Fruit fly (Drosophila melanogaster) whole organism, prepupa: ENCODE measurements around the gene CG10761.

Experiments used
- Blimp-1 ChIP-seq: fragments of 200-800 bp; sonication (Bioruptor generic); optimal IDR thresholded peaks from 3 replicates; lab custom pipeline; 2017; ENCODE audit warnings: missing biosample characterization, missing genetic modification characterization, mild to moderate bottlenecking, moderate library complexity, missing genetic modification reagents
- CG10631 ChIP-seq: fragments of 200-800 bp; sonication (Bioruptor generic); optimal IDR thresholded peaks from 2 replicates; lab custom pipeline; 2016; ENCODE audit warnings: missing biosample characterization, missing genetic modification characterization
- CG10669 ChIP-seq: fragments of 200-800 bp; sonication (Bioruptor generic); optimal IDR thresholded peaks from 3 replicates; lab custom pipeline; 2018; ENCODE audit warnings: missing biosample characterization, mild to moderate bottlenecking, missing genetic modification characterization, moderate library complexity
- CG11294 ChIP-seq: fragments of 200-800 bp; sonication (Bioruptor generic); IDR thresholded peaks from 2 replicates; pipeline ENCODE4 v1.3.6; 2022; ENCODE audit warnings: missing biosample characterization, missing genetic modification characterization
- CG11902 ChIP-seq: fragments of 200-800 bp; sonication (Bioruptor generic); optimal IDR thresholded peaks from 3 replicates; lab custom pipeline; 2016; ENCODE audit warnings: missing biosample characterization, missing genetic modification characterization
- CG16779 ChIP-seq: fragments of 200-800 bp; sonication (Bioruptor generic); optimal IDR thresholded peaks from 3 replicates; lab custom pipeline; 2017; ENCODE audit warnings: missing biosample characterization, mild to moderate bottlenecking, missing genetic modification characterization
- CG3032 ChIP-seq: fragments of 200-800 bp; optimal IDR thresholded peaks from 2 replicates; lab custom pipeline; 2019; ENCODE audit warnings: missing biosample characterization, mild to moderate bottlenecking, missing genetic modification characterization, moderate library complexity
- CG32006 ChIP-seq: fragments of 200-800 bp; sonication (Bioruptor generic); optimal IDR thresholded peaks from 3 replicates; lab custom pipeline; 2017; ENCODE audit warnings: missing biosample characterization, mild to moderate bottlenecking, missing genetic modification characterization
- CG34406 ChIP-seq: fragments of 200-800 bp; sonication (Bioruptor generic); optimal IDR thresholded peaks from 3 replicates; lab custom pipeline; 2016; ENCODE audit warnings: missing biosample characterization, missing genetic modification characterization
- CG3919 ChIP-seq: fragments of 200-800 bp; sonication (Bioruptor generic); optimal IDR thresholded peaks from 3 replicates; lab custom pipeline; 2016; ENCODE audit warnings: missing biosample characterization, missing genetic modification characterization
- CG6163 ChIP-seq: fragments of 200-800 bp; sonication (Bioruptor generic); IDR thresholded peaks from 3 replicates; pipeline ENCODE4 v1.3.6; 2022; ENCODE audit warnings: missing biosample characterization, missing genetic modification characterization
- CG6276 ChIP-seq: fragments of 200-800 bp; sonication (Bioruptor generic); optimal IDR thresholded peaks from 2 replicates; lab custom pipeline; 2017; ENCODE audit warnings: missing biosample characterization, mild to moderate bottlenecking, missing genetic modification characterization
- CG6854 ChIP-seq: fragments of 200-800 bp; sonication (Bioruptor generic); optimal IDR thresholded peaks from 2 replicates; lab custom pipeline; 2017; ENCODE audit warnings: missing biosample characterization, mild to moderate bottlenecking, missing genetic modification characterization
- CG7368 ChIP-seq: fragments of 200-800 bp; sonication (Bioruptor generic); optimal IDR thresholded peaks from 3 replicates; lab custom pipeline; 2016; ENCODE audit warnings: missing biosample characterization, missing genetic modification characterization
- CG8119 ChIP-seq: fragments of 200-800 bp; sonication (Bioruptor generic); IDR thresholded peaks from 3 replicates; pipeline ENCODE4 v1.3.6; 2022; ENCODE audit warnings: missing biosample characterization, missing genetic modification characterization
- CG8319 ChIP-seq: fragments of 200-800 bp; sonication (Bioruptor generic); optimal IDR thresholded peaks from 3 replicates; lab custom pipeline; 2016; ENCODE audit warnings: missing biosample characterization, missing genetic modification characterization
- CG8632 ChIP-seq: fragments of 200-800 bp; sonication (Bioruptor generic); optimal IDR thresholded peaks from 3 replicates; lab custom pipeline; 2016; ENCODE audit warnings: missing biosample characterization, missing genetic modification characterization
- Eip75B ChIP-seq: fragments of 200-800 bp; sonication (Bioruptor generic); optimal IDR thresholded peaks from 3 replicates; lab custom pipeline; 2016; ENCODE audit warnings: missing biosample characterization, missing genetic modification characterization
- Eip78C ChIP-seq: fragments of 200-800 bp; sonication (Bioruptor generic); peaks from one replicate; lab custom pipeline; 2016; ENCODE audit warnings: missing biosample characterization, missing genetic modification characterization
- Eip93F ChIP-seq: fragments of 200-800 bp; sonication (Bioruptor generic); optimal IDR thresholded peaks from 2 replicates; lab custom pipeline; 2016; ENCODE audit warnings: missing biosample characterization, mild to moderate bottlenecking, missing genetic modification characterization
- Ets21C ChIP-seq: fragments of 200-800 bp; sonication (Bioruptor generic); optimal IDR thresholded peaks from 3 replicates; lab custom pipeline; 2016; ENCODE audit warnings: missing biosample characterization, missing genetic modification characterization
- Gug ChIP-seq: fragments of 200-800 bp; sonication (Bioruptor generic); IDR thresholded peaks from 2 replicates; pipeline ENCODE4 v1.3.6; 2022; ENCODE audit warnings: missing biosample characterization, missing genetic modification characterization
- Hr38 ChIP-seq: sonication (Bioruptor generic); optimal IDR thresholded peaks from 2 replicates; lab custom pipeline; 2016; ENCODE audit warnings: missing biosample characterization, missing genetic modification characterization
- Hr39 ChIP-seq: fragments of 200-800 bp; sonication (Bioruptor generic); optimal IDR thresholded peaks from 2 replicates; lab custom pipeline; 2016; ENCODE audit warnings: missing biosample characterization, missing genetic modification characterization
- Hr4 ChIP-seq: fragments of 200-800 bp; sonication (Bioruptor generic); optimal IDR thresholded peaks from 3 replicates; lab custom pipeline; 2016; ENCODE audit warnings: missing biosample characterization, missing genetic modification characterization
- Lpt ChIP-seq: fragments of 200-800 bp; sonication (Bioruptor generic); optimal IDR thresholded peaks from 3 replicates; lab custom pipeline; 2016; ENCODE audit warnings: missing biosample characterization, missing genetic modification characterization
- Met ChIP-seq: fragments of 200-800 bp; sonication (Bioruptor generic); optimal IDR thresholded peaks from 3 replicates; lab custom pipeline; 2016; ENCODE audit warnings: missing biosample characterization, missing genetic modification characterization
- OdsH ChIP-seq: fragments of 200-800 bp; sonication (Bioruptor generic); optimal IDR thresholded peaks from 3 replicates; lab custom pipeline; 2016; ENCODE audit warnings: missing biosample characterization, missing genetic modification characterization
- Sox102F ChIP-seq: fragments of 200-800 bp; sonication (Bioruptor generic); optimal IDR thresholded peaks from 2 replicates; lab custom pipeline; 2016; ENCODE audit warnings: missing biosample characterization, mild to moderate bottlenecking, missing genetic modification characterization
- Sox14 ChIP-seq: fragments of 200-800 bp; sonication (Bioruptor generic); optimal IDR thresholded peaks from 3 replicates; lab custom pipeline; 2016; ENCODE audit warnings: missing biosample characterization, missing genetic modification characterization
- Sox15 ChIP-seq: fragments of 200-800 bp; sonication (Bioruptor generic); optimal IDR thresholded peaks from 3 replicates; lab custom pipeline; 2016; ENCODE audit warnings: missing biosample characterization, missing genetic modification characterization
- acj6 ChIP-seq: fragments of 200-800 bp; sonication (Bioruptor generic); optimal IDR thresholded peaks from 3 replicates; lab custom pipeline; 2016; ENCODE audit warnings: missing biosample characterization, missing genetic modification characterization
- cyc ChIP-seq: fragments of 200-800 bp; sonication (Bioruptor generic); optimal IDR thresholded peaks from 3 replicates; lab custom pipeline; 2016; ENCODE audit warnings: missing biosample characterization, missing genetic modification characterization
- dac ChIP-seq: fragments of 200-800 bp; sonication (Bioruptor generic); optimal IDR thresholded peaks from 2 replicates; lab custom pipeline; 2017; ENCODE audit warnings: missing biosample characterization, mild to moderate bottlenecking, missing genetic modification characterization
- dsx ChIP-seq: fragments of 200-800 bp; optimal IDR thresholded peaks from 3 replicates; lab custom pipeline; 2019; ENCODE audit warnings: missing biosample characterization, mild to moderate bottlenecking, missing genetic modification characterization, moderate library complexity; ENCODE audit not compliant: poor library complexity, severe bottlenecking
- eg ChIP-seq: fragments of 200-800 bp; sonication (Bioruptor generic); IDR thresholded peaks from 3 replicates; pipeline ENCODE4 v1.3.6; 2022; ENCODE audit warnings: missing biosample characterization, missing genetic modification characterization
- esn ChIP-seq: fragments of 200-800 bp; sonication (Bioruptor generic); optimal IDR thresholded peaks from 2 replicates; lab custom pipeline; 2016; ENCODE audit warnings: missing biosample characterization, mild to moderate bottlenecking, missing genetic modification characterization, moderate library complexity
- fd59A ChIP-seq: fragments of 200-800 bp; sonication (Bioruptor generic); optimal IDR thresholded peaks from 2 replicates; lab custom pipeline; 2017; ENCODE audit warnings: missing biosample characterization, mild to moderate bottlenecking, missing genetic modification characterization, missing genetic modification reagents
- fd85E ChIP-seq: fragments of 200-800 bp; sonication (Bioruptor generic); optimal IDR thresholded peaks from 3 replicates; lab custom pipeline; 2016; ENCODE audit warnings: missing biosample characterization, missing genetic modification characterization
- fkh ChIP-seq: fragments of 200-800 bp; sonication (Bioruptor generic); optimal IDR thresholded peaks from 3 replicates; lab custom pipeline; 2017; ENCODE audit warnings: missing biosample characterization, mild to moderate bottlenecking, missing genetic modification characterization, moderate library complexity
- net ChIP-seq: fragments of 200-800 bp; sonication (Bioruptor generic); optimal IDR thresholded peaks from 3 replicates; lab custom pipeline; 2016; ENCODE audit warnings: missing biosample characterization, missing genetic modification characterization
- ss ChIP-seq, 2 experiments: fragments of 200-800 bp; sonication (Bioruptor generic); optimal IDR thresholded peaks; 2 replicates in 1 of 2; 3 replicates in 1 of 2; lab custom pipeline; 2017 to 2018; ENCODE audit warnings: mild to moderate bottlenecking in 2 of 2, missing biosample characterization in 2 of 2, missing genetic modification characterization in 2 of 2, moderate library complexity in 1 of 2
- vri ChIP-seq: fragments of 200-800 bp; sonication (Bioruptor generic); optimal IDR thresholded peaks from 3 replicates; lab custom pipeline; 2016; ENCODE audit warnings: missing biosample characterization, mild to moderate bottlenecking, missing genetic modification characterization

Gene CG10761

DNA sequence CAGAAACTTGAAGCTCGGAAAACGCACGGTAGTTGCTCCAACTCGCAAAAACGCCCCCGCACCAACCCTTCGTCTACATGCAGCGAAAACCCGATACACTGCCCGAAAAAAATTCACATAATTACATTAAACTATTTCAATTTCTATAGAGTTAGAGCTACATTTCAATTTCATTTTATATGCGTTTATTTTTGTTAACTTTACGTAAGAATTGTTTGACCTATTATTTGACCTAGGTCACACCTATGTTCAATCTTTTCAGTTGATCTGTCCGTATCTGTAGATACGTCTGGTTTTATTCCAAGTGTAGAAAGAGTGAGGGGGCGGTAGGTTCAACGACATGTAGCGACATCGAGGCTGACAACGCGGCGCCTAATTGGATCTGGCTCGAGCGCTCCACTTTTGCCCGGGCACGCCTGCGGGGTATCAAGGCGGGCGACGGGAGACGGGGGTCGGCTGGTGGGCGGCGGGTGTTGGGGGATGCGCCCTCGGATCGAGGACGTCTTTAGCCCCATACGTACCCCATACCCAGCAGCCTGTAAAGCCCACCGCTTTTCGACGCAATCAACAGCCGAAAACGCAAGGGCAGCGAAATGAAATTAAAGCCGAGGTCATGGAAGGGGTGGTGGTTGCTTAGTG lies 40.3 kb upstream of the CG10761 start (continued):
- TF ChIP-seq CG16779 (tag; lab: Kevin White, UChicago) (no peak), vri (GFP tag; lab: Kevin White, UChicago) (no peak), dsx (GFP tag; lab: Kevin White, UChicago) (no peak), Blimp-1 (GFP tag; lab: Kevin White, UChicago) (no peak), fd59A (no peak), net (GFP tag; lab: Kevin White, UChicago) (peak; percentile 1), CG6854 (no peak), CG32006 (GFP tag; lab: Kevin White, UChicago) (peak; percentile 53)

DNA sequence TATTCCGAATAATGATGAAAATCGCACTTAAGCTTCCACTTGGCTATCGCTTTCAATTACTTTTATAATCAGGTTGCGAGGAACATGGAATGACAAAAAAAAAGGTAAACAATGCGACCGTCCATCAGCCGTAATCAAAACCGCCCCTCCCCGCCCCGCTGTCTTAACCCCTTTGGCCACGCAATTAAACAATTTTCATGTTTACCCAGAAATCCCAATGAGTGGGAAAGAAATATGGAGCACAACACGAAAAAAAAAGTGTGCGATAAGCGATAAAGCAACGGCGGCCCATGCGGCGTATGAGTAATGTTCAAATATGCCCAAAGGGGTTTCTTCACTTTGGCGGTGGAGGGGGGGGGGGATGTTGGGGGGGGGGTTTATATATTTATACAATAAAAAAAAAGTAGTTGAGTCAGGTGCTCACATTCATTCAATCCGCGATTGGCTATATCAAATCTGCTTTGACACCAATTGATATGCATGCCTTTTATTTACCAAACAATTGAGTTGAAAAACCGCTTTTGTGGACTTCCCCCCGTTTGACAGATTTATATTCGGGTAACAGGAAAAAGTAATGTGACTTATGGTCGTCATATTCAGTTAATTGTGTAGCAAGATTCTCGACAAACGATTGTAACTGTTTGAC lies 36.5 kb upstream of the CG10761 start:
- 0 out of 3 replicates have a peak, but pooled peaks have one; percentile 22 for TF ChIP-seq eg (GFP tag; lab: Robert Waterston, UW)
- TF ChIP-seq CG34406 (GFP tag; lab: Kevin White, UChicago) = no peak
- TF ChIP-seq Gug (GFP tag; lab: Robert Waterston, UW) = no peak
- no peak for TF ChIP-seq OdsH (GFP tag; lab: Kevin White, UChicago)
- TF ChIP-seq fkh (GFP tag; lab: Kevin White, UChicago) = peak; percentile 96
- TF ChIP-seq vri (GFP tag; lab: Kevin White, UChicago) = peak; percentile 56
- TF ChIP-seq CG10669 = no peak
- TF ChIP-seq CG6163 (GFP tag; lab: Robert Waterston, UW) = 0 out of 3 replicates have a peak, but pooled peaks have one; percentile 28
- TF ChIP-seq, all 60 proteins: peak for 4

DNA sequence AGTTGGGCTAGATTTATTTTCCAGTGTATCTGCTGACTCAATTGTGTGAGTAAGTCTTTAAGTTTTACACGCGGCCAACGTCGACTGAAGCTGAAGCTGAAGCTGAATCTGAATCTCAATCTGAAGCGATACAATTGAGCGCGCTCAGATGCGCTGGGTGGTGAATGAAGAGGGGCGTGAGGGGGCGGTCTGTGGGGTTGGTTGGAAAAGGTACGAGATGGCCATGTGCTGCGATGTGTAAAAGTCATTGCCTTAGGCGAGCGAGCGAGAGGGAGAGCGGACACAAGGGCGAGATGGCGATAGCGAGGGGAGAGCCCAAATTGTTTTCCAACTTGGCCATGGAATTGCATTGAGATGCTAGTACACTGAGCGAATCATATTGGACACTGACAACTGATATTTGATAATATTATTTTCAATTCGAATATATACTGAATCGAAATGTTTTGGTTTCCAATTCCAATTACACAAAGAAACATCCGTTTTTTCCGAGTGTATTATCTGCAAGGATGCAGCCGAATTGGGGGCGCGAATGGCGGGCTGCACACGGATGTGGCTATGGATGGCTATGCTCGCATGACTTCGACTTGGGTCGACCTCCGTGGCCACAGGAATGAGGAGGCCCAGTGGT lies 34.1 kb upstream of the CG10761 start:
- TF ChIP-seq Eip93F = peak; percentile 43
- peak; percentile 54 for TF ChIP-seq vri (GFP tag; lab: Kevin White, UChicago)
- TF ChIP-seq CG8119 = peak; percentile 82
- TF ChIP-seq CG3032 (tag; lab: Kevin White, UChicago) = peak; percentile 61
- TF ChIP-seq CG6854 = peak; percentile 56
- TF ChIP-seq CG34406 (GFP tag; lab: Kevin White, UChicago) = peak; percentile 62
- TF ChIP-seq Sox102F = peak; percentile 65
- TF ChIP-seq Lpt (GFP tag; lab: Kevin White, UChicago) = peak; percentile 61
- peak; percentile 70 for TF ChIP-seq acj6 (GFP tag; lab: Kevin White, UChicago)
- peak; percentile 60 for TF ChIP-seq CG11902 (GFP tag; lab: Kevin White, UChicago)
- peak; percentile 79 for TF ChIP-seq Eip75B (GFP tag; lab: Kevin White, UChicago)
- TF ChIP-seq Ets21C (GFP tag; lab: Kevin White, UChicago) = peak; percentile 62
- TF ChIP-seq esn = peak; percentile 62
- TF ChIP-seq Gug (GFP tag; lab: Robert Waterston, UW) = peak; percentile 69
- peak; percentile 85 for TF ChIP-seq eg (GFP tag; lab: Robert Waterston, UW)
- peak; percentile 38 for TF ChIP-seq CG6276 (GFP tag; lab: Kevin White, UChicago)
- peak; percentile 61 for TF ChIP-seq CG7368
- peak; percentile 69 for TF ChIP-seq CG10631 (GFP tag; lab: Kevin White, UChicago)
- TF ChIP-seq Sox14 (GFP tag; lab: Kevin White, UChicago) = peak; percentile 76
- peak; percentile 91 for TF ChIP-seq CG6163 (GFP tag; lab: Robert Waterston, UW)
- peak; percentile 73 for TF ChIP-seq cyc (GFP tag; lab: Kevin White, UChicago)
- TF ChIP-seq Hr39 = peak; percentile 76
- peak; percentile 36 to 39 for TF ChIP-seq ss (GFP tag; optimal IDR thresholded peaks at IDR 0.05; lab: Kevin White, UChicago)
- peak; percentile 26 for TF ChIP-seq Blimp-1 (GFP tag; lab: Kevin White, UChicago)
- TF ChIP-seq fd85E (GFP tag; lab: Kevin White, UChicago) = no peak
- TF ChIP-seq dac = peak; percentile 31
- peak; percentile 54; the same call in 1 of the 2 replicates for TF ChIP-seq CG11294 (GFP tag; lab: Robert Waterston, UW)
- TF ChIP-seq CG3919 (GFP tag; lab: Kevin White, UChicago) = peak; percentile 82
- TF ChIP-seq fkh (GFP tag; lab: Kevin White, UChicago) = no peak
- peak; percentile 53 for TF ChIP-seq CG8632 (GFP tag; lab: Kevin White, UChicago)
- TF ChIP-seq CG16779 (tag; lab: Kevin White, UChicago) = peak; percentile 7
- peak; percentile 80 for TF ChIP-seq Met (GFP tag; lab: Kevin White, UChicago)
- TF ChIP-seq Hr4 (GFP tag; lab: Kevin White, UChicago) = peak; percentile 59
- TF ChIP-seq CG8319 = peak; percentile 44
- peak; percentile 93 for TF ChIP-seq Eip78C
- TF ChIP-seq Sox15 (GFP tag; lab: Kevin White, UChicago) = peak; percentile 57
- TF ChIP-seq Hr38 (GFP tag; lab: Kevin White, UChicago) = no peak
